Fruit fly (Drosophila melanogaster) whole organism, prepupa: ENCODE data around the gene Tango6.

Source experiments
- CG10669 ChIP-seq: fragments of 200-800 bp; sonication (Bioruptor generic); optimal IDR thresholded peaks from 3 replicates; lab custom pipeline; 2018; ENCODE audit warnings: missing biosample characterization, mild to moderate bottlenecking, missing genetic modification characterization, moderate library complexity
- CG11294 ChIP-seq: fragments of 200-800 bp; sonication (Bioruptor generic); IDR thresholded peaks from 2 replicates; pipeline ENCODE4 v1.3.6; 2022; ENCODE audit warnings: missing biosample characterization, missing genetic modification characterization
- CG11762 ChIP-seq: fragments of 200-800 bp; sonication (Bioruptor generic); optimal IDR thresholded peaks from 3 replicates; lab custom pipeline; 2016; ENCODE audit warnings: missing biosample characterization, missing genetic modification characterization; ENCODE audit not compliant: insufficient read depth
- CG16779 ChIP-seq: fragments of 200-800 bp; sonication (Bioruptor generic); optimal IDR thresholded peaks from 3 replicates; lab custom pipeline; 2017; ENCODE audit warnings: missing biosample characterization, mild to moderate bottlenecking, missing genetic modification characterization
- CG8632 ChIP-seq: fragments of 200-800 bp; sonication (Bioruptor generic); optimal IDR thresholded peaks from 3 replicates; lab custom pipeline; 2016; ENCODE audit warnings: missing biosample characterization, missing genetic modification characterization
- Hr4 ChIP-seq: fragments of 200-800 bp; sonication (Bioruptor generic); optimal IDR thresholded peaks from 3 replicates; lab custom pipeline; 2016; ENCODE audit warnings: missing biosample characterization, missing genetic modification characterization
- OdsH ChIP-seq: fragments of 200-800 bp; sonication (Bioruptor generic); optimal IDR thresholded peaks from 3 replicates; lab custom pipeline; 2016; ENCODE audit warnings: missing biosample characterization, missing genetic modification characterization
- Smox ChIP-seq: fragments of 200-800 bp; sonication (Bioruptor generic); optimal IDR thresholded peaks from 3 replicates; lab custom pipeline; 2016; ENCODE audit warnings: missing biosample characterization, missing genetic modification characterization
- Sox15 ChIP-seq: fragments of 200-800 bp; sonication (Bioruptor generic); optimal IDR thresholded peaks from 3 replicates; lab custom pipeline; 2016; ENCODE audit warnings: missing biosample characterization, missing genetic modification characterization
- fd59A ChIP-seq: fragments of 200-800 bp; sonication (Bioruptor generic); optimal IDR thresholded peaks from 2 replicates; lab custom pipeline; 2017; ENCODE audit warnings: missing biosample characterization, mild to moderate bottlenecking, missing genetic modification characterization, missing genetic modification reagents
- fkh ChIP-seq: fragments of 200-800 bp; sonication (Bioruptor generic); optimal IDR thresholded peaks from 3 replicates; lab custom pipeline; 2017; ENCODE audit warnings: missing biosample characterization, mild to moderate bottlenecking, missing genetic modification characterization, moderate library complexity
- lz ChIP-seq: fragments of 200-800 bp; sonication (Bioruptor generic); optimal IDR thresholded peaks from 3 replicates; lab custom pipeline; 2016; ENCODE audit warnings: missing biosample characterization, missing genetic modification characterization
- pdm3 ChIP-seq: fragments of 200-800 bp; sonication (Bioruptor generic); optimal IDR thresholded peaks from 3 replicates; lab custom pipeline; 2016; ENCODE audit warnings: missing biosample characterization, missing genetic modification characterization

dm6 chr2L:18947515-18947998 lies 21.3 kb upstream of the Tango6 start:
- TF ChIP-seq CG16779 (tag; lab: Kevin White, UChicago), result no peak
- no peak for TF ChIP-seq CG11762 (GFP tag; lab: Kevin White, UChicago)
- no peak for TF ChIP-seq Smox (GFP tag; lab: Kevin White, UChicago)
- no peak for TF ChIP-seq Sox15
- TF ChIP-seq fkh (GFP tag; lab: Kevin White, UChicago), result no peak
- no peak for TF ChIP-seq fd59A (GFP tag; lab: Kevin White, UChicago)
- TF ChIP-seq pdm3 (GFP tag; lab: Kevin White, UChicago), result no peak
- no peak for TF ChIP-seq lz
- no peak for TF ChIP-seq Hr4 (GFP tag; lab: Kevin White, UChicago)
- TF ChIP-seq CG10669, result no peak
- no peak for TF ChIP-seq OdsH (GFP tag; lab: Kevin White, UChicago)
- TF ChIP-seq CG11294 (GFP tag; lab: Robert Waterston, UW), result no peak
- TF ChIP-seq CG8632 (GFP tag; lab: Kevin White, UChicago), result no peak
